Worm (Caenorhabditis elegans) whole organism, L2 larva: ENCODE data around the gene F22F7.3.
"Not testable (repeated sequence)": the region's sequence is repeated elsewhere in the genome, so short reads cannot be mapped to it uniquely, and the experiment has no call there.

Source experiments
- C34F6.9 ChIP-seq: fragments of 150-350 bp; optimal IDR thresholded peaks from 2 replicates; lab custom pipeline; 2014; ENCODE audit warnings: missing biosample characterization, missing genetic modification characterization
- F13H6.1 ChIP-seq: sonication (generic microtip); optimal IDR thresholded peaks from 2 replicates; lab custom pipeline; 2016; ENCODE audit warnings: missing genetic modification characterization, missing compliant biosample characterization
- Y55F3AM.14 ChIP-seq: fragments of 200-800 bp; sonication (Bioruptor generic); optimal IDR thresholded peaks from 2 replicates; lab custom pipeline; 2018; ENCODE audit warnings: mild to moderate bottlenecking, missing genetic modification characterization, missing compliant biosample characterization
- ZK546.5 ChIP-seq: sonication (generic microtip); optimal IDR thresholded peaks from 2 replicates; lab custom pipeline; 2017; ENCODE audit warnings: missing biosample characterization, missing genetic modification characterization
- alr-1 ChIP-seq: fragments of 150-350 bp; optimal IDR thresholded peaks from 2 replicates; lab custom pipeline; 2014; ENCODE audit warnings: missing biosample characterization, missing genetic modification characterization
- aly-2 ChIP-seq: fragments of 150-350 bp; optimal IDR thresholded peaks from 2 replicates; lab custom pipeline; 2014; ENCODE audit warnings: missing biosample characterization, missing genetic modification characterization
- blmp-1 ChIP-seq: sonication (generic microtip); optimal IDR thresholded peaks from 2 replicates; lab custom pipeline; 2017; ENCODE audit warnings: missing genetic modification characterization, mild to moderate bottlenecking, missing compliant biosample characterization, antibody characterized with exemption, moderate library complexity; ENCODE audit not compliant: insufficient read depth
- crh-2 ChIP-seq: sonication (generic microtip); optimal IDR thresholded peaks from 2 replicates; lab custom pipeline; 2017; ENCODE audit warnings: missing biosample characterization, missing genetic modification characterization
- dmd-4 ChIP-seq: sonication (generic microtip); optimal IDR thresholded peaks from 2 replicates; lab custom pipeline; 2017; ENCODE audit warnings: missing biosample characterization, missing genetic modification characterization
- egl-27 ChIP-seq: sonication (generic microtip); optimal IDR thresholded peaks from 3 replicates; lab custom pipeline; 2017; ENCODE audit warnings: missing biosample characterization, missing genetic modification reagents, missing genetic modification characterization
- elt-3 ChIP-seq: sonication (generic microtip); optimal IDR thresholded peaks from 2 replicates; lab custom pipeline; 2017; ENCODE audit warnings: missing biosample characterization, missing genetic modification characterization
- fos-1 ChIP-seq: fragments of 150-350 bp; optimal IDR thresholded peaks from 2 replicates; lab custom pipeline; 2014; ENCODE audit warnings: missing biosample characterization, missing genetic modification characterization
- gmeb-1 ChIP-seq: fragments of 150-350 bp; optimal IDR thresholded peaks from 2 replicates; lab custom pipeline; 2014; ENCODE audit warnings: missing biosample characterization, missing genetic modification characterization
- lin-11 ChIP-seq: fragments of 150-350 bp; sonication (generic microtip); optimal IDR thresholded peaks from 2 replicates; lab custom pipeline; 2014; ENCODE audit warnings: missing biosample characterization, missing genetic modification characterization, inconsistent platforms, mixed read lengths
- lin-13 ChIP-seq: fragments of 150-350 bp; optimal IDR thresholded peaks from 2 replicates; lab custom pipeline; 2014; ENCODE audit warnings: missing biosample characterization, missing genetic modification reagents, missing genetic modification characterization
- mab-5 ChIP-seq: fragments of 150-350 bp; optimal IDR thresholded peaks from 2 replicates; lab custom pipeline; 2014; ENCODE audit warnings: missing biosample characterization, missing genetic modification characterization
- mbf-1 ChIP-seq: sonication (generic microtip); optimal IDR thresholded peaks from 2 replicates; lab custom pipeline; 2017; ENCODE audit warnings: missing biosample characterization, missing genetic modification characterization
- mdl-1 ChIP-seq, 2 experiments: fragments of 150-350 bp in 1 of 2; sonication (generic microtip) in 1 of 2; optimal IDR thresholded peaks; 2 replicates each; lab custom pipeline; 2017; ENCODE audit warnings: missing biosample characterization in 2 of 2, missing genetic modification characterization in 2 of 2
- nhr-11 ChIP-seq: fragments of 150-350 bp; optimal IDR thresholded peaks from 2 replicates; lab custom pipeline; 2014; ENCODE audit warnings: missing biosample characterization, missing genetic modification characterization
- nhr-12 ChIP-seq: fragments of 150-350 bp; optimal IDR thresholded peaks from 2 replicates; lab custom pipeline; 2014; ENCODE audit warnings: missing biosample characterization, missing genetic modification characterization
- nhr-129 ChIP-seq: fragments of 150-350 bp; optimal IDR thresholded peaks from 2 replicates; lab custom pipeline; 2014; ENCODE audit warnings: missing biosample characterization, missing genetic modification characterization
- nhr-23 ChIP-seq: fragments of 150-350 bp; optimal IDR thresholded peaks from 2 replicates; lab custom pipeline; 2014; ENCODE audit warnings: missing biosample characterization, missing genetic modification reagents, missing genetic modification characterization
- nhr-237 ChIP-seq: fragments of 150-350 bp; optimal IDR thresholded peaks from 2 replicates; lab custom pipeline; 2014; ENCODE audit warnings: missing biosample characterization, missing genetic modification characterization
- nhr-25 ChIP-seq: fragments of 150-350 bp; sonication (generic microtip); optimal IDR thresholded peaks from 3 replicates; lab custom pipeline; 2014; ENCODE audit warnings: missing biosample characterization, missing genetic modification characterization
- nhr-77 ChIP-seq: fragments of 150-350 bp; optimal IDR thresholded peaks from 2 replicates; lab custom pipeline; 2014; ENCODE audit warnings: missing biosample characterization, missing genetic modification characterization
- peb-1 ChIP-seq: fragments of 150-350 bp; optimal IDR thresholded peaks from 2 replicates; lab custom pipeline; 2014; ENCODE audit warnings: missing biosample characterization, missing genetic modification characterization
- sem-4 ChIP-seq: fragments of 150-350 bp; optimal IDR thresholded peaks from 2 replicates; lab custom pipeline; 2014; ENCODE audit warnings: missing biosample characterization, missing genetic modification reagents, missing genetic modification characterization
- skn-1 ChIP-seq: sonication (generic microtip); optimal IDR thresholded peaks from 2 replicates; lab custom pipeline; 2017; ENCODE audit warnings: missing biosample characterization, missing genetic modification characterization
- sma-3 ChIP-seq: sonication (generic microtip); optimal IDR thresholded peaks from 2 replicates; lab custom pipeline; 2016; ENCODE audit warnings: missing genetic modification reagents, missing genetic modification characterization, missing compliant biosample characterization
- snpc-4 ChIP-seq: fragments of 150-350 bp; optimal IDR thresholded peaks from 2 replicates; lab custom pipeline; 2014; ENCODE audit warnings: missing biosample characterization, missing genetic modification characterization
- unc-39 ChIP-seq: fragments of 150-350 bp; optimal IDR thresholded peaks from 2 replicates; lab custom pipeline; 2014; ENCODE audit warnings: missing biosample characterization, missing genetic modification characterization
- unc-55 ChIP-seq: fragments of 150-350 bp; sonication (generic microtip); optimal IDR thresholded peaks from 3 replicates; lab custom pipeline; 2014; ENCODE audit warnings: missing biosample characterization, missing genetic modification reagents, missing genetic modification characterization
- unc-62 ChIP-seq: fragments of 150-350 bp; optimal IDR thresholded peaks from 2 replicates; lab custom pipeline; 2014; ENCODE audit warnings: missing biosample characterization, missing genetic modification reagents, missing genetic modification characterization
- zag-1 ChIP-seq: fragments of 150-350 bp; optimal IDR thresholded peaks from 2 replicates; lab custom pipeline; 2014; ENCODE audit warnings: missing biosample characterization, missing genetic modification characterization
- ztf-1 ChIP-seq: fragments of 200-800 bp; sonication (Bioruptor generic); conservative IDR thresholded peaks from 2 replicates; pipeline ENCODE4 v1.3.6; 2022; ENCODE audit warnings: missing genetic modification characterization, missing compliant biosample characterization
- ztf-11 ChIP-seq: sonication (generic microtip); optimal IDR thresholded peaks from 2 replicates; lab custom pipeline; 2017; ENCODE audit warnings: missing biosample characterization, missing genetic modification characterization
- ztf-4 ChIP-seq: fragments of 150-350 bp; optimal IDR thresholded peaks from 2 replicates; lab custom pipeline; 2014; ENCODE audit warnings: missing biosample characterization, missing genetic modification characterization

F22F7.3 gene

ce11 chrV:2076043-2076442, 34.4 kb upstream of the F22F7.3 start:
- TF ChIP-seq nhr-12 (tag; lab: Kevin White, UChicago) (no peak), blmp-1 (tag; lab: Kevin White, UChicago) (no peak), sem-4 (tag; lab: Kevin White, UChicago) (peak; percentile 26), C34F6.9 (peak; percentile 14), F13H6.1 (tag; lab: Kevin White, UChicago) (peak; percentile 14), aly-2 (tag; lab: Kevin White, UChicago) (no peak)
- TF ChIP-seq, all 48 proteins: peak for 3

- TF ChIP-seq unc-55 (GFP tag; lab: Kevin White, UChicago) (no peak), C34F6.9 (no peak), dmd-4 (tag; lab: Kevin White, UChicago) (no peak), egl-27 (tag; lab: Kevin White, UChicago) (no peak), nhr-11 (no peak), blmp-1 (tag; lab: Kevin White, UChicago) (no peak), aly-2 (tag; lab: Kevin White, UChicago) (no peak), nhr-23 (tag; lab: Kevin White, UChicago) (no peak), elt-3 (no peak)
Measured at ce11 chrV:2081269-2081668, 29.2 kb upstream of the F22F7.3 start.

ce11 chrV:2081894-2082293, 28.6 kb upstream of the F22F7.3 start:
- no peak for TF ChIP-seq C34F6.9
- no peak for TF ChIP-seq nhr-237
- no peak for TF ChIP-seq nhr-11
- no peak for TF ChIP-seq lin-11
- TF ChIP-seq nhr-129 (tag; lab: Kevin White, UChicago) = no peak
- TF ChIP-seq nhr-12 (tag; lab: Kevin White, UChicago) = no peak
- TF ChIP-seq F13H6.1 (tag; lab: Kevin White, UChicago) = no peak
- TF ChIP-seq peb-1 (tag; lab: Kevin White, UChicago) = no peak
- TF ChIP-seq mbf-1 (tag; lab: Kevin White, UChicago) = no peak
- no peak for TF ChIP-seq mdl-1 (tag; optimal IDR thresholded peaks at IDR 0.05; lab: Kevin White, UChicago)
- no peak for TF ChIP-seq Y55F3AM.14
- TF ChIP-seq snpc-4 (tag; lab: Kevin White, UChicago) = no peak
- no peak for TF ChIP-seq alr-1 (tag; lab: Kevin White, UChicago)
- no peak for TF ChIP-seq mab-5 (tag; lab: Kevin White, UChicago)
- no peak for TF ChIP-seq dmd-4 (tag; lab: Kevin White, UChicago)
- TF ChIP-seq nhr-25 = no peak
- TF ChIP-seq ztf-4 (tag; lab: Kevin White, UChicago) = no peak
- no peak for TF ChIP-seq unc-39
- TF ChIP-seq nhr-23 (tag; lab: Kevin White, UChicago) = no peak

ce11 chrV:2083869-2084268, 26.6 kb upstream of the F22F7.3 start:
- TF ChIP-seq mbf-1 (tag; lab: Kevin White, UChicago) = no peak
- TF ChIP-seq zag-1 (tag; lab: Kevin White, UChicago) = no peak
- TF ChIP-seq ztf-1 (GFP tag; lab: Robert Waterston, UW) = no peak
- TF ChIP-seq sem-4 (tag; lab: Kevin White, UChicago) = no peak
- no peak for TF ChIP-seq lin-13 (GFP tag; lab: Kevin White, UChicago)
- no peak for TF ChIP-seq unc-62 (GFP tag; lab: Kevin White, UChicago)
- no peak for TF ChIP-seq mab-5 (tag; lab: Kevin White, UChicago)
- TF ChIP-seq nhr-77 (tag; lab: Kevin White, UChicago) = no peak
- TF ChIP-seq skn-1 (tag; lab: Kevin White, UChicago) = no peak
- no peak for TF ChIP-seq nhr-237
- TF ChIP-seq fos-1 (tag; lab: Kevin White, UChicago) = no peak
- no peak for TF ChIP-seq mdl-1 (tag; optimal IDR thresholded peaks at IDR 0.05; lab: Kevin White, UChicago)
- no peak for TF ChIP-seq blmp-1 (tag; lab: Kevin White, UChicago)
- no peak for TF ChIP-seq elt-3
- TF ChIP-seq lin-11 = no peak
- no peak for TF ChIP-seq ZK546.5 (tag; lab: Kevin White, UChicago)
- TF ChIP-seq sma-3 (GFP tag; lab: Kevin White, UChicago) = no peak

ce11 chrV:2085745-2086267, 24.7 kb upstream of the F22F7.3 start, which contains the start of gene F36F12.3:
Gene F36F12.3, plus strand, starts transcription at chrV:2085795.
- TF ChIP-seq crh-2, ztf-11, gmeb-1 (tag; lab: Kevin White, UChicago): not testable (repeated sequence)
